Worm (Caenorhabditis elegans) whole organism, L3 larva: ENCODE measurements around the gene M01F1.9.

Experiments
- daf-12 ChIP-seq: fragments of 150-350 bp; optimal IDR thresholded peaks from 2 replicates; lab custom pipeline; 2014; ENCODE audit warnings: missing biosample characterization, missing genetic modification reagents, missing genetic modification characterization
- elt-1 ChIP-seq: fragments of 150-350 bp; optimal IDR thresholded peaks from 2 replicates; lab custom pipeline; 2014; ENCODE audit warnings: missing biosample characterization, missing genetic modification characterization
- elt-2 ChIP-seq: sonication (generic microtip); optimal IDR thresholded peaks from 2 replicates; lab custom pipeline; 2016; ENCODE audit warnings: missing genetic modification reagents, mild to moderate bottlenecking, missing genetic modification characterization, missing compliant biosample characterization
- eor-1 ChIP-seq, 2 experiments: fragments of 150-350 bp; optimal IDR thresholded peaks; 2 replicates each; lab custom pipeline; 2014 to 2018; ENCODE audit warnings: missing biosample characterization in 2 of 2, missing genetic modification characterization in 2 of 2
- jun-1 ChIP-seq: fragments of 150-350 bp; optimal IDR thresholded peaks from 2 replicates; lab custom pipeline; 2014; ENCODE audit warnings: missing biosample characterization, missing genetic modification reagents, missing genetic modification characterization
- lin-39 ChIP-seq: fragments of 150-350 bp; optimal IDR thresholded peaks from 2 replicates; lab custom pipeline; 2018; ENCODE audit warnings: missing biosample characterization, missing genetic modification reagents, missing genetic modification characterization
- nhr-28 ChIP-seq: fragments of 150-350 bp; optimal IDR thresholded peaks from 2 replicates; lab custom pipeline; 2014; ENCODE audit warnings: missing biosample characterization, missing genetic modification characterization
- zag-1 ChIP-seq: fragments of 150-350 bp; optimal IDR thresholded peaks from 2 replicates; lab custom pipeline; 2014; ENCODE audit warnings: missing biosample characterization, missing genetic modification characterization
- ztf-4 ChIP-seq: fragments of 150-350 bp; optimal IDR thresholded peaks from 2 replicates; lab custom pipeline; 2014; ENCODE audit warnings: missing biosample characterization, missing genetic modification characterization

DNA sequence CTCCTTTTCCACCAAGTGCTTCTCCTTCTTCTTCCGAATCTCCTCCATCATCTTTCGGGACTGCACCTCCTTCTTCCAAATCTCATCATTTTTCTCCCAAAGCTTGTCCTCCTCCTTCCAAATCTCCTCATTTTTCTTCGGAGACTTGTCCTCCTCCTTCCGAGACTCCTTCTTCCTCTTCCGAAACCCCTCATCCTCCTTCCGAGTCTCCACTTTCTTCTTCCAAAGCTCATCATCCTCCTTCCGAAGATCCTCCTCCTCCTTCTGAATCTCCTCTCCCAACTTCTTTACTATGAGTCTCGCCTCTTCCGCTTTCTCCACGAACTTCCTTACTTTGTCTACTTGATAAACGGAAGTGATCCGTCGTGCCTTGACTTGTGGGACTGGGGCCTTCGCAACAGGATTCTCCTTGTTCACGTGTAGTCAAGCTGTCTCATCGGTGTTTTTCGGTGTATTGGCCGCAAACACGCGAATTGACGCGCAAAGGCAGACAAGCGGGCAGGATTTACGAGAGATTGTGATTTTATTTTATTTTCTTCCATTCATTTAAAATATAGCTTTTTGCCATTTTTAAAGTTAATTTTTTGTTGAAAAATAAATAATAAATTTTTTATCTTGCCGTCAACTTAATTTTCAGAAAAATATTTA, 46.2 kb downstream of the M01F1.9 start, which contains the start of the genes K01A11.3 and C34C12.12:
- TF ChIP-seq lin-39 (tag; lab: Kevin White, UChicago) (no peak), elt-2 (no peak), daf-12 (tag; lab: Kevin White, UChicago) (no peak), elt-1 (tag; lab: Kevin White, UChicago) (no peak), jun-1 (tag; lab: Kevin White, UChicago) (no peak), zag-1 (tag; lab: Kevin White, UChicago) (no peak), eor-1 (tag; optimal IDR thresholded peaks at IDR 0.05; lab: Kevin White, UChicago) (no peak), nhr-28 (tag; lab: Kevin White, UChicago) (no peak), ztf-4 (no peak)
